Worm (Caenorhabditis elegans): ENCODE data around the gene cpsf-3.

DNA sequence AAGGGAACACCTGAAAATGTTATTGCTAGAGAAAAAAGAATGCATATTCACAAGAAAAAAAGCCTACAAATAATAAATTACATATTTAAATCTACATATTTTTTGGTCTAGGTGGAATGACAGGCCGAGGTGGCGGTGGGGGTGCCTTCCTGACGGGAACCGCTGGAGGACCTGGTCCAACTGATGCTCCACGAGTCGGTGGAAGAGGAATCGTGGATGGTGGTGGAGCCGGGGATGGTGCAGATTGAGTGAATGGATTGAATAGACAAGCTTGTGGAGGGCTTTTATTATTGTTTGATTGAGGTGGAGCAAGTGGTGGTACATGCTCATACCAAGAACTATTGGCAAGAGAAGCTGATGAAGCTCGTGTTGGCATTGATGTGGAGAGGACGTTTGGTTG, 20.9 kb downstream of the cpsf-3 start:
- no peak for TF ChIP-seq skn-1 (tag; optimal IDR thresholded peaks at IDR 0.05)
- TF ChIP-seq ZK546.5 (tag; optimal IDR thresholded peaks at IDR 0.05), result no peak
- TF ChIP-seq lin-15B (tag; optimal IDR thresholded peaks at IDR 0.05), result no peak
- TF ChIP-seq unc-39 (tag; optimal IDR thresholded peaks at IDR 0.05), result no peak
- no peak for TF ChIP-seq fkh-10 (GFP tag; optimal IDR thresholded peaks at IDR 0.05)
- no peak for TF ChIP-seq aly-2 (tag; optimal IDR thresholded peaks at IDR 0.05)
- TF ChIP-seq pqm-1 (tag; optimal IDR thresholded peaks at IDR 0.05), result no peak
- no peak for TF ChIP-seq ceh-82 (tag; optimal IDR thresholded peaks at IDR 0.05)

Measured in whole organism, L3 larva.